Worm (Caenorhabditis elegans): ENCODE data around the gene bre-3.

DNA sequence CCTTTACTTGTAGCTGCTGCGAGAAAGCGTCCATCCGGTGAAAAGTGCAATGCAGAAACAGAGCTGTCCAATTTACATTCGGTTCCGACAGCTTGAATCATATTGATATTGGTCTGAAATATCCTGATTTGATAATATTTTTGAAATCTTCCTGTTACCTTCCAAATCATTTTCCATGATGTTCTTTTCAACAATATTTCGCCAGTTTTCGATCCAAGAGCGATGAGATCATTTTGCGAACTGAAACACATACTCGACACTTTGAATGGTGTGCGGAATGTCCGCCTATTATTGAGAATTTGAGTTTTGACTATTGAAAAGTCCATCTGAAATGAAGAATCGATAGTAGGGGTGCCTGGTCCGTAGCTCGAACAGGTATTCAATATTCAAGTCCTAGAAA, 44.1 kb downstream of the bre-3 start, which contains the start of gene emb-30:
- TF ChIP-seq sptf-1 (tag; optimal IDR thresholded peaks at IDR 0.05) (no peak), nhr-237 (tag; optimal IDR thresholded peaks at IDR 0.05) (no peak), unc-39 (tag; optimal IDR thresholded peaks at IDR 0.05) (no peak), nhr-76 (tag; optimal IDR thresholded peaks at IDR 0.05) (no peak), ces-1 (GFP tag; optimal IDR thresholded peaks at IDR 0.05) (no peak), drap-1 (GFP tag; optimal IDR thresholded peaks at IDR 0.05) (no peak), elt-3 (tag; optimal IDR thresholded peaks at IDR 0.05) (no peak), pha-4 (tag; optimal IDR thresholded peaks at IDR 0.05) (no peak)

Data from whole organism, mixed stage, embryonic.